Fruit fly (Drosophila melanogaster) whole organism, prepupa: ENCODE measurements around the gene rumi.

ENCODE experiments used
- Blimp-1 ChIP-seq: fragments of 200-800 bp; sonication (Bioruptor generic); optimal IDR thresholded peaks from 3 replicates; lab custom pipeline; 2017; ENCODE audit warnings: missing biosample characterization, missing genetic modification characterization, mild to moderate bottlenecking, moderate library complexity, missing genetic modification reagents
- CG11294 ChIP-seq: fragments of 200-800 bp; sonication (Bioruptor generic); IDR thresholded peaks from 2 replicates; pipeline ENCODE4 v1.3.6; 2022; ENCODE audit warnings: missing biosample characterization, missing genetic modification characterization
- CG11762 ChIP-seq: fragments of 200-800 bp; sonication (Bioruptor generic); optimal IDR thresholded peaks from 3 replicates; lab custom pipeline; 2016; ENCODE audit warnings: missing biosample characterization, missing genetic modification characterization; ENCODE audit not compliant: insufficient read depth
- CG11902 ChIP-seq: fragments of 200-800 bp; sonication (Bioruptor generic); optimal IDR thresholded peaks from 3 replicates; lab custom pipeline; 2016; ENCODE audit warnings: missing biosample characterization, missing genetic modification characterization
- CG15336 ChIP-seq: fragments of 200-800 bp; sonication (Bioruptor generic); IDR thresholded peaks from 2 replicates; pipeline ENCODE4 v1.3.6; 2022; ENCODE audit warnings: missing biosample characterization, missing genetic modification characterization
- CG1621 ChIP-seq: fragments of 200-800 bp; sonication (Bioruptor generic); optimal IDR thresholded peaks from 3 replicates; lab custom pipeline; 2018; ENCODE audit warnings: missing biosample characterization, mild to moderate bottlenecking, missing genetic modification characterization
- CG16779 ChIP-seq: fragments of 200-800 bp; sonication (Bioruptor generic); optimal IDR thresholded peaks from 3 replicates; lab custom pipeline; 2017; ENCODE audit warnings: missing biosample characterization, mild to moderate bottlenecking, missing genetic modification characterization
- CG3032 ChIP-seq: fragments of 200-800 bp; optimal IDR thresholded peaks from 2 replicates; lab custom pipeline; 2019; ENCODE audit warnings: missing biosample characterization, mild to moderate bottlenecking, missing genetic modification characterization, moderate library complexity
- CG31627 ChIP-seq: fragments of 200-800 bp; sonication (Bioruptor generic); optimal IDR thresholded peaks from 3 replicates; lab custom pipeline; 2016; ENCODE audit warnings: missing biosample characterization, missing genetic modification characterization
- CG32006 ChIP-seq: fragments of 200-800 bp; sonication (Bioruptor generic); optimal IDR thresholded peaks from 3 replicates; lab custom pipeline; 2017; ENCODE audit warnings: missing biosample characterization, mild to moderate bottlenecking, missing genetic modification characterization
- CG34406 ChIP-seq: fragments of 200-800 bp; sonication (Bioruptor generic); optimal IDR thresholded peaks from 3 replicates; lab custom pipeline; 2016; ENCODE audit warnings: missing biosample characterization, missing genetic modification characterization
- CG3919 ChIP-seq: fragments of 200-800 bp; sonication (Bioruptor generic); optimal IDR thresholded peaks from 3 replicates; lab custom pipeline; 2016; ENCODE audit warnings: missing biosample characterization, missing genetic modification characterization
- CG4318 ChIP-seq: fragments of 200-800 bp; sonication (Bioruptor generic); optimal IDR thresholded peaks from 3 replicates; lab custom pipeline; 2017; ENCODE audit warnings: missing biosample characterization, mild to moderate bottlenecking, missing genetic modification characterization
- CG6276 ChIP-seq: fragments of 200-800 bp; sonication (Bioruptor generic); optimal IDR thresholded peaks from 2 replicates; lab custom pipeline; 2017; ENCODE audit warnings: missing biosample characterization, mild to moderate bottlenecking, missing genetic modification characterization
- CG6792 ChIP-seq: fragments of 200-800 bp; sonication (Bioruptor generic); optimal IDR thresholded peaks from 3 replicates; lab custom pipeline; 2016; ENCODE audit warnings: missing biosample characterization, missing genetic modification characterization
- CG6808 ChIP-seq: fragments of 200-800 bp; sonication (Bioruptor generic); optimal IDR thresholded peaks from 3 replicates; lab custom pipeline; 2017; ENCODE audit warnings: missing biosample characterization, missing genetic modification characterization, mild to moderate bottlenecking, moderate library complexity, missing genetic modification reagents
- CG6854 ChIP-seq: fragments of 200-800 bp; sonication (Bioruptor generic); optimal IDR thresholded peaks from 2 replicates; lab custom pipeline; 2017; ENCODE audit warnings: missing biosample characterization, mild to moderate bottlenecking, missing genetic modification characterization
- CG7368 ChIP-seq: fragments of 200-800 bp; sonication (Bioruptor generic); optimal IDR thresholded peaks from 3 replicates; lab custom pipeline; 2016; ENCODE audit warnings: missing biosample characterization, missing genetic modification characterization
- CG8119 ChIP-seq: fragments of 200-800 bp; sonication (Bioruptor generic); IDR thresholded peaks from 3 replicates; pipeline ENCODE4 v1.3.6; 2022; ENCODE audit warnings: missing biosample characterization, missing genetic modification characterization
- CG8319 ChIP-seq: fragments of 200-800 bp; sonication (Bioruptor generic); optimal IDR thresholded peaks from 3 replicates; lab custom pipeline; 2016; ENCODE audit warnings: missing biosample characterization, missing genetic modification characterization
- CG8632 ChIP-seq: fragments of 200-800 bp; sonication (Bioruptor generic); optimal IDR thresholded peaks from 3 replicates; lab custom pipeline; 2016; ENCODE audit warnings: missing biosample characterization, missing genetic modification characterization
- CG9139 ChIP-seq: fragments of 200-800 bp; sonication (Bioruptor generic); optimal IDR thresholded peaks from 3 replicates; lab custom pipeline; 2017; ENCODE audit warnings: missing biosample characterization, mild to moderate bottlenecking, missing genetic modification characterization
- Eip75B ChIP-seq: fragments of 200-800 bp; sonication (Bioruptor generic); optimal IDR thresholded peaks from 3 replicates; lab custom pipeline; 2016; ENCODE audit warnings: missing biosample characterization, missing genetic modification characterization
- Eip93F ChIP-seq: fragments of 200-800 bp; sonication (Bioruptor generic); optimal IDR thresholded peaks from 2 replicates; lab custom pipeline; 2016; ENCODE audit warnings: missing biosample characterization, mild to moderate bottlenecking, missing genetic modification characterization
- Ets21C ChIP-seq: fragments of 200-800 bp; sonication (Bioruptor generic); optimal IDR thresholded peaks from 3 replicates; lab custom pipeline; 2016; ENCODE audit warnings: missing biosample characterization, missing genetic modification characterization
- Ets96B ChIP-seq: fragments of 200-800 bp; optimal IDR thresholded peaks from 2 replicates; lab custom pipeline; 2019; ENCODE audit warnings: missing biosample characterization, mild to moderate bottlenecking, missing genetic modification characterization, moderate library complexity
- Gug ChIP-seq: fragments of 200-800 bp; sonication (Bioruptor generic); IDR thresholded peaks from 2 replicates; pipeline ENCODE4 v1.3.6; 2022; ENCODE audit warnings: missing biosample characterization, missing genetic modification characterization
- Hr39 ChIP-seq: fragments of 200-800 bp; sonication (Bioruptor generic); optimal IDR thresholded peaks from 2 replicates; lab custom pipeline; 2016; ENCODE audit warnings: missing biosample characterization, missing genetic modification characterization
- Hr4 ChIP-seq: fragments of 200-800 bp; sonication (Bioruptor generic); optimal IDR thresholded peaks from 3 replicates; lab custom pipeline; 2016; ENCODE audit warnings: missing biosample characterization, missing genetic modification characterization
- Lpt ChIP-seq: fragments of 200-800 bp; sonication (Bioruptor generic); optimal IDR thresholded peaks from 3 replicates; lab custom pipeline; 2016; ENCODE audit warnings: missing biosample characterization, missing genetic modification characterization
- Met ChIP-seq: fragments of 200-800 bp; sonication (Bioruptor generic); optimal IDR thresholded peaks from 3 replicates; lab custom pipeline; 2016; ENCODE audit warnings: missing biosample characterization, missing genetic modification characterization
- Sox102F ChIP-seq: fragments of 200-800 bp; sonication (Bioruptor generic); optimal IDR thresholded peaks from 2 replicates; lab custom pipeline; 2016; ENCODE audit warnings: missing biosample characterization, mild to moderate bottlenecking, missing genetic modification characterization
- Sox14 ChIP-seq: fragments of 200-800 bp; sonication (Bioruptor generic); optimal IDR thresholded peaks from 3 replicates; lab custom pipeline; 2016; ENCODE audit warnings: missing biosample characterization, missing genetic modification characterization
- achi ChIP-seq: fragments of 200-800 bp; sonication (Bioruptor generic); optimal IDR thresholded peaks from 3 replicates; lab custom pipeline; 2016; ENCODE audit warnings: missing biosample characterization, missing genetic modification characterization
- acj6 ChIP-seq: fragments of 200-800 bp; sonication (Bioruptor generic); optimal IDR thresholded peaks from 3 replicates; lab custom pipeline; 2016; ENCODE audit warnings: missing biosample characterization, missing genetic modification characterization
- cyc ChIP-seq: fragments of 200-800 bp; sonication (Bioruptor generic); optimal IDR thresholded peaks from 3 replicates; lab custom pipeline; 2016; ENCODE audit warnings: missing biosample characterization, missing genetic modification characterization
- dac ChIP-seq: fragments of 200-800 bp; sonication (Bioruptor generic); optimal IDR thresholded peaks from 2 replicates; lab custom pipeline; 2017; ENCODE audit warnings: missing biosample characterization, mild to moderate bottlenecking, missing genetic modification characterization
- dsx ChIP-seq: fragments of 200-800 bp; optimal IDR thresholded peaks from 3 replicates; lab custom pipeline; 2019; ENCODE audit warnings: missing biosample characterization, mild to moderate bottlenecking, missing genetic modification characterization, moderate library complexity; ENCODE audit not compliant: poor library complexity, severe bottlenecking
- eg ChIP-seq: fragments of 200-800 bp; sonication (Bioruptor generic); IDR thresholded peaks from 3 replicates; pipeline ENCODE4 v1.3.6; 2022; ENCODE audit warnings: missing biosample characterization, missing genetic modification characterization
- esn ChIP-seq: fragments of 200-800 bp; sonication (Bioruptor generic); optimal IDR thresholded peaks from 2 replicates; lab custom pipeline; 2016; ENCODE audit warnings: missing biosample characterization, mild to moderate bottlenecking, missing genetic modification characterization, moderate library complexity
- fd59A ChIP-seq: fragments of 200-800 bp; sonication (Bioruptor generic); optimal IDR thresholded peaks from 2 replicates; lab custom pipeline; 2017; ENCODE audit warnings: missing biosample characterization, mild to moderate bottlenecking, missing genetic modification characterization, missing genetic modification reagents
- fd85E ChIP-seq: fragments of 200-800 bp; sonication (Bioruptor generic); optimal IDR thresholded peaks from 3 replicates; lab custom pipeline; 2016; ENCODE audit warnings: missing biosample characterization, missing genetic modification characterization
- fkh ChIP-seq: fragments of 200-800 bp; sonication (Bioruptor generic); optimal IDR thresholded peaks from 3 replicates; lab custom pipeline; 2017; ENCODE audit warnings: missing biosample characterization, mild to moderate bottlenecking, missing genetic modification characterization, moderate library complexity
- lz ChIP-seq: fragments of 200-800 bp; sonication (Bioruptor generic); optimal IDR thresholded peaks from 3 replicates; lab custom pipeline; 2016; ENCODE audit warnings: missing biosample characterization, missing genetic modification characterization
- net ChIP-seq: fragments of 200-800 bp; sonication (Bioruptor generic); optimal IDR thresholded peaks from 3 replicates; lab custom pipeline; 2016; ENCODE audit warnings: missing biosample characterization, missing genetic modification characterization
- pdm3 ChIP-seq: fragments of 200-800 bp; sonication (Bioruptor generic); optimal IDR thresholded peaks from 3 replicates; lab custom pipeline; 2016; ENCODE audit warnings: missing biosample characterization, missing genetic modification characterization
- salr ChIP-seq, 2 experiments: fragments of 200-800 bp; sonication (Bioruptor generic); optimal IDR thresholded peaks; 3 replicates each; lab custom pipeline; 2016 to 2018; ENCODE audit warnings: missing biosample characterization in 2 of 2, missing genetic modification characterization in 2 of 2, mild to moderate bottlenecking in 1 of 2
- spab ChIP-seq: fragments of 200-800 bp; sonication (Bioruptor generic); optimal IDR thresholded peaks from 2 replicates; lab custom pipeline; 2017; ENCODE audit warnings: missing biosample characterization, mild to moderate bottlenecking, missing genetic modification characterization, missing genetic modification reagents
- ss ChIP-seq, 2 experiments: fragments of 200-800 bp; sonication (Bioruptor generic); optimal IDR thresholded peaks; 2 replicates in 1 of 2; 3 replicates in 1 of 2; lab custom pipeline; 2017 to 2018; ENCODE audit warnings: mild to moderate bottlenecking in 2 of 2, missing biosample characterization in 2 of 2, missing genetic modification characterization in 2 of 2, moderate library complexity in 1 of 2
- svp ChIP-seq: fragments of 200-800 bp; sonication (Bioruptor generic); peaks from one replicate; lab custom pipeline; 2016; ENCODE audit warnings: missing biosample characterization, missing genetic modification characterization
- topi ChIP-seq: fragments of 200-800 bp; sonication (Bioruptor generic); optimal IDR thresholded peaks from 3 replicates; lab custom pipeline; 2016; ENCODE audit warnings: missing biosample characterization, missing genetic modification characterization
- vri ChIP-seq: fragments of 200-800 bp; sonication (Bioruptor generic); optimal IDR thresholded peaks from 3 replicates; lab custom pipeline; 2016; ENCODE audit warnings: missing biosample characterization, mild to moderate bottlenecking, missing genetic modification characterization

Gene rumi

DNA sequence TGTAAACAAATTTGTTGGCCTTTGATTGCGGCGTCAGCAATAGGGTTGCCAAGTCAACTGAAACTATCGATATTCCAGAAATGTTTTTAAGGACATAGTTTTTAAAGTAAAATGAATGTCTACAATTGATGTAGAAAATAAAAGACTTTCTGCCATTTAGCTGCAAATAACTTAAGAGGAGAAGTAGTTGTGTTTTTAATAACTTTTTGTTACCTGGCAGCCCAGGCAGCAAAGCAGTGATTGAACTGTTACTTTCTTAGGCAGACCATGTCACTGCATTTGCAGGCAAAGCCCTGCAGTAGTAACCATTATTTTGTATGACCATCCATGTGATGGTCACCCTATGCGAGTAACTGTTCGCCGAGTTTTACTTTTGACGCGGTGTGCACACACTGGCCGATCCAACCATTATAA is at the start of gene rumi, which contains the start of the genes CG7029 and Usp12-46:
TSS of gene rumi (minus strand) at position 64 of the 414 bp plus-strand sequence.
TSS of gene CG7029 (plus strand) at position 368 of the 414 bp plus-strand sequence.
TSS of gene Usp12-46 (plus strand) at position 368 of the 414 bp plus-strand sequence.
- TF ChIP-seq CG11294 (peak; percentile 53; the same call in 1 of the 2 replicates), CG6808 (GFP tag; lab: Kevin White, UChicago) (peak; percentile 22), salr (GFP tag; optimal IDR thresholded peaks at IDR 0.05; lab: Kevin White, UChicago) (peak in 1 of 2 experiments; percentile 62), Blimp-1 (GFP tag; lab: Kevin White, UChicago) (peak; percentile 31), CG6854 (GFP tag; lab: Kevin White, UChicago) (peak; percentile 1), eg (peak; percentile 87), Sox102F (GFP tag; lab: Kevin White, UChicago) (no peak), vri (GFP tag; lab: Kevin White, UChicago) (no peak), achi (GFP tag; lab: Kevin White, UChicago) (peak; percentile 77), Hr4 (GFP tag; lab: Kevin White, UChicago) (no peak), CG11762 (GFP tag; lab: Kevin White, UChicago) (peak; percentile 78), dac (GFP tag; lab: Kevin White, UChicago) (no peak), fkh (GFP tag; lab: Kevin White, UChicago) (no peak), CG8119 (GFP tag; lab: Robert Waterston, UW) (peak; percentile 65; the same call in 2 of the 3 replicates), Sox14 (GFP tag; lab: Kevin White, UChicago) (peak; percentile 87), CG9139 (GFP tag; lab: Kevin White, UChicago) (no peak), topi (peak; percentile 84), CG6792 (GFP tag; lab: Kevin White, UChicago) (no peak), dsx (GFP tag; lab: Kevin White, UChicago) (peak; percentile 59), CG11902 (GFP tag; lab: Kevin White, UChicago) (peak; percentile 78), CG15336 (GFP tag; lab: Robert Waterston, UW) (peak; percentile 36; the same call in 1 of the 2 replicates), acj6 (GFP tag; lab: Kevin White, UChicago) (no peak), CG7368 (GFP tag; lab: Kevin White, UChicago) (no peak), fd59A (GFP tag; lab: Kevin White, UChicago) (peak; percentile 52), CG8319 (peak; percentile 79), Ets21C (GFP tag; lab: Kevin White, UChicago) (no peak), CG31627 (GFP tag; lab: Kevin White, UChicago) (peak; percentile 92), esn (GFP tag; lab: Kevin White, UChicago) (peak; percentile 88), lz (peak; percentile 88), CG34406 (GFP tag; lab: Kevin White, UChicago) (no peak), CG1621 (tag; lab: Kevin White, UChicago) (peak; percentile 54), net (GFP tag; lab: Kevin White, UChicago) (no peak), Ets96B (tag; lab: Kevin White, UChicago) (peak; percentile 56), Hr39 (GFP tag; lab: Kevin White, UChicago) (peak; percentile 93), CG3919 (no peak), svp (GFP tag; lab: Kevin White, UChicago) (peak; percentile 94), CG32006 (GFP tag; lab: Kevin White, UChicago) (no peak), CG3032 (tag; lab: Kevin White, UChicago) (peak; percentile 83), Eip75B (no peak), Lpt (GFP tag; lab: Kevin White, UChicago) (peak; percentile 68), Eip93F (GFP tag; lab: Kevin White, UChicago) (no peak), CG4318 (GFP tag; lab: Kevin White, UChicago) (no peak), Met (GFP tag; lab: Kevin White, UChicago) (no peak), Gug (GFP tag; lab: Robert Waterston, UW) (peak; percentile 72), fd85E (GFP tag; lab: Kevin White, UChicago) (no peak), cyc (peak; percentile 89), CG8632 (GFP tag; lab: Kevin White, UChicago) (no peak), CG6276 (GFP tag; lab: Kevin White, UChicago) (no peak), ss (GFP tag; optimal IDR thresholded peaks at IDR 0.05; lab: Kevin White, UChicago) (no peak), spab (GFP tag; lab: Kevin White, UChicago) (no peak), CG16779 (tag; lab: Kevin White, UChicago) (no peak), pdm3 (GFP tag; lab: Kevin White, UChicago) (no peak)
